Worm (Caenorhabditis elegans): ENCODE measurements around the gene spe-26.

The spe-26 gene

ce11 chrIV:10403193-10404058 lies 11.7 kb upstream of the spe-26 start, which contains the start of gene gpa-7 (continued):
- TF ChIP-seq fax-1 (tag; optimal IDR thresholded peaks at IDR 0.05) = peak; percentile 68
- no peak for TF ChIP-seq dmd-4 (tag; optimal IDR thresholded peaks at IDR 0.05; ENCODE audit: borderline replicate concordance)
- peak; percentile 71 for TF ChIP-seq ref-2 (tag; optimal IDR thresholded peaks at IDR 0.05)
- TF ChIP-seq lin-11 (tag; optimal IDR thresholded peaks at IDR 0.05) = no peak
- TF ChIP-seq syd-9 (tag; optimal IDR thresholded peaks at IDR 0.05) = peak; percentile 37
- no peak for TF ChIP-seq K09A11.1 (tag; optimal IDR thresholded peaks at IDR 0.05; ENCODE audit: insufficient read depth)
- TF ChIP-seq ets-4 (tag; optimal IDR thresholded peaks at IDR 0.05) = no peak
- TF ChIP-seq ceh-34 (tag; optimal IDR thresholded peaks at IDR 0.05) = peak; percentile 82
- no peak for TF ChIP-seq ceh-9 (tag; optimal IDR thresholded peaks at IDR 0.05)
- TF ChIP-seq fkh-6 (tag; optimal IDR thresholded peaks at IDR 0.05) = no peak
- no peak for TF ChIP-seq pqm-1 (tag; optimal IDR thresholded peaks at IDR 0.05)
- TF ChIP-seq pha-4 (tag; optimal IDR thresholded peaks at IDR 0.05) = no peak
- no peak for TF ChIP-seq npax-4 (tag; optimal IDR thresholded peaks at IDR 0.05)
- TF ChIP-seq madf-2 (tag; optimal IDR thresholded peaks at IDR 0.05) = no peak
- TF ChIP-seq odd-2 (tag; optimal IDR thresholded peaks at IDR 0.05) = no peak
- no peak for TF ChIP-seq ceh-45 (GFP tag; IDR thresholded peaks at IDR 0.05)
- peak; percentile 26 for TF ChIP-seq pros-1 (tag; optimal IDR thresholded peaks at IDR 0.05)
- TF ChIP-seq sdc-2 (tag; optimal IDR thresholded peaks at IDR 0.05) = peak; percentile 39
- no peak for TF ChIP-seq ceh-48 (tag; optimal IDR thresholded peaks at IDR 0.05)
- no peak for TF ChIP-seq ahr-1 (tag; optimal IDR thresholded peaks at IDR 0.05)
- TF ChIP-seq ama-1 (optimal IDR thresholded peaks at IDR 0.05) = no peak
- TF ChIP-seq ceh-22 (tag; optimal IDR thresholded peaks at IDR 0.05) = no peak
- peak; percentile 63 for TF ChIP-seq F13H6.1 (tag; optimal IDR thresholded peaks at IDR 0.05)
- no peak for TF ChIP-seq T23F11.4 (GFP tag; optimal IDR thresholded peaks at IDR 0.05)
- TF ChIP-seq ceh-19 (GFP tag; optimal IDR thresholded peaks at IDR 0.05) = peak; percentile 74
- no peak for TF ChIP-seq ceh-6 (GFP tag; optimal IDR thresholded peaks at IDR 0.05)
- no peak for TF ChIP-seq eyg-1 (tag; optimal IDR thresholded peaks at IDR 0.05)
- peak; percentile 88 for TF ChIP-seq ceh-18 (tag; optimal IDR thresholded peaks at IDR 0.05)
- TF ChIP-seq ztf-16 (tag; optimal IDR thresholded peaks at IDR 0.05) = no peak

ce11 chrIV:10398244-10398643 lies 6.5 kb upstream of the spe-26 start:
- no peak for TF ChIP-seq ceh-48 (tag; optimal IDR thresholded peaks at IDR 0.05)
- TF ChIP-seq elt-4 (tag; optimal IDR thresholded peaks at IDR 0.05) = no peak
- no peak for TF ChIP-seq Y22D7AL.16 (tag; optimal IDR thresholded peaks at IDR 0.05)
- TF ChIP-seq ceh-34 (tag; optimal IDR thresholded peaks at IDR 0.05) = no peak
- TF ChIP-seq npax-4 (tag; optimal IDR thresholded peaks at IDR 0.05) = no peak
- TF ChIP-seq ceh-19 (GFP tag; optimal IDR thresholded peaks at IDR 0.05) = no peak
- TF ChIP-seq che-1 (tag; optimal IDR thresholded peaks at IDR 0.05) = no peak
- peak; percentile 0 for TF ChIP-seq nfya-1 (tag; optimal IDR thresholded peaks at IDR 0.05)
- no peak for TF ChIP-seq ceh-22 (tag; optimal IDR thresholded peaks at IDR 0.05)
- no peak for TF ChIP-seq pha-2 (tag; optimal IDR thresholded peaks at IDR 0.05)
- TF ChIP-seq F13H6.1 (tag; optimal IDR thresholded peaks at IDR 0.05) = no peak
- no peak for TF ChIP-seq sox-4 (tag; optimal IDR thresholded peaks at IDR 0.05)
- no peak for TF ChIP-seq hlh-13 (GFP tag; optimal IDR thresholded peaks at IDR 0.05)
- TF ChIP-seq ceh-31 (tag; optimal IDR thresholded peaks at IDR 0.05) = peak; percentile 14
- no peak for TF ChIP-seq rnt-1 (tag; optimal IDR thresholded peaks at IDR 0.05)
- no peak for TF ChIP-seq fax-1 (tag; optimal IDR thresholded peaks at IDR 0.05)
- TF ChIP-seq mec-3 (tag; optimal IDR thresholded peaks at IDR 0.05; ENCODE audit: borderline replicate concordance) = no peak
- no peak for TF ChIP-seq tbx-2 (tag; optimal IDR thresholded peaks at IDR 0.05)
- TF ChIP-seq hlh-6 (tag; optimal IDR thresholded peaks at IDR 0.05) = no peak
- no peak for TF ChIP-seq pax-1 (tag; optimal IDR thresholded peaks at IDR 0.05)
- peak; percentile 69 for TF ChIP-seq unc-42 (tag; optimal IDR thresholded peaks at IDR 0.05)

Measured in whole organism, late embryonic.